Worm (Caenorhabditis elegans) whole organism, L3 larva: Measurements from ENCODE around the gene lgc-27.

Source experiments
- nfya-1 ChIP-seq: sonication (generic microtip); optimal IDR thresholded peaks from 2 replicates; lab custom pipeline; 2017; ENCODE audit warnings: missing genetic modification characterization, mild to moderate bottlenecking, missing compliant biosample characterization, antibody characterized with exemption, moderate library complexity; ENCODE audit not compliant: insufficient read depth
- nhr-237 ChIP-seq: fragments of 150-350 bp; optimal IDR thresholded peaks from 2 replicates; lab custom pipeline; 2014; ENCODE audit warnings: missing biosample characterization, missing genetic modification characterization
- nhr-28 ChIP-seq: fragments of 150-350 bp; optimal IDR thresholded peaks from 2 replicates; lab custom pipeline; 2014; ENCODE audit warnings: missing biosample characterization, missing genetic modification characterization

- TF ChIP-seq nfya-1 (no peak), nhr-28 (no peak), nhr-237 (tag; lab: Kevin White, UChicago) (no peak)
Measured at ce11 chrII:4608073-4608472, 40.8 kb upstream of the lgc-27 start, which contains the start of gene F35D11.3.
